Worm (Caenorhabditis elegans) whole organism, L3 larva: ENCODE data around the gene C02E7.6.

Experiments used
- R02D3.7 ChIP-seq: fragments of 150-350 bp; optimal IDR thresholded peaks from 2 replicates; lab custom pipeline; 2014; ENCODE audit warnings: missing biosample characterization, missing genetic modification characterization
- ama-1 ChIP-seq: fragments of 150-350 bp; optimal IDR thresholded peaks from 2 replicates; lab custom pipeline; 2018
- elt-1 ChIP-seq: fragments of 150-350 bp; optimal IDR thresholded peaks from 2 replicates; lab custom pipeline; 2014; ENCODE audit warnings: missing biosample characterization, missing genetic modification characterization
- lin-39 ChIP-seq: fragments of 150-350 bp; optimal IDR thresholded peaks from 2 replicates; lab custom pipeline; 2018; ENCODE audit warnings: missing biosample characterization, missing genetic modification reagents, missing genetic modification characterization
- nhr-12 ChIP-seq: fragments of 150-350 bp; optimal IDR thresholded peaks from 2 replicates; lab custom pipeline; 2014; ENCODE audit warnings: missing biosample characterization, missing genetic modification characterization
- nhr-23 ChIP-seq: fragments of 150-350 bp; optimal IDR thresholded peaks from 2 replicates; lab custom pipeline; 2014; ENCODE audit warnings: missing biosample characterization, missing genetic modification reagents, missing genetic modification characterization
- nhr-237 ChIP-seq: fragments of 150-350 bp; optimal IDR thresholded peaks from 2 replicates; lab custom pipeline; 2014; ENCODE audit warnings: missing biosample characterization, missing genetic modification characterization
- pha-4 ChIP-seq: fragments of 150-350 bp; optimal IDR thresholded peaks from 2 replicates; lab custom pipeline; 2014; ENCODE audit warnings: missing biosample characterization, missing genetic modification reagents, missing genetic modification characterization
- unc-62 ChIP-seq: fragments of 150-350 bp; sonication (generic microtip); optimal IDR thresholded peaks from 4 replicates; lab custom pipeline; 2014; ENCODE audit warnings: missing biosample characterization, missing genetic modification reagents, missing genetic modification characterization

DNA sequence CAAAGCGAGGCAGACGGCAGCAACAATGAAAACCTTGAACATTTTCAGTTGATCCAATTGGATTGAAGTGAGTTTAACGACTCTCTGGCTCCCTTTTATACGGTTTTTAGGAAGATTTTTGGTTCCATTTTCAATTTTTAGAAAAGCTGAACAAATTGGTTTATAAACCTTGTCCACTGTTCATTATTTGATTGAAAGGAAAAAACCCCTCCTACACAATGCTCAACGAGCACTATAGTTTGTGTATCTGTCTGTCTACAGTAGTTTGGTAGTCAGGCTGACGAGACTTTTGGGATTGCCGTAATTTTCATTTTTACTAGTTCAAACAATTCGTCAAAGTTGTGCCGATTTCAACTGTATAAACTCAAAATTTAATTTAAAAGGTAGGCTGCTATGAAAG lies 39.8 kb upstream of the C02E7.6 start, which contains the start of gene T19H12.15:
- TF ChIP-seq nhr-237 (tag; lab: Kevin White, UChicago) = no peak
- no peak for TF ChIP-seq R02D3.7 (tag; lab: Kevin White, UChicago)
- no peak for TF ChIP-seq ama-1 (lab: Kevin White, UChicago)
- no peak for TF ChIP-seq elt-1 (tag; lab: Kevin White, UChicago)
- no peak for TF ChIP-seq unc-62 (GFP tag; lab: Kevin White, UChicago)
- no peak for TF ChIP-seq nhr-12 (tag; lab: Kevin White, UChicago)
- TF ChIP-seq lin-39 (tag; lab: Kevin White, UChicago) = no peak
- no peak for TF ChIP-seq pha-4 (tag; lab: Kevin White, UChicago)
- TF ChIP-seq nhr-23 = no peak
